Worm (Caenorhabditis elegans) whole organism, L1 larva: ENCODE results near the gene spl-3.

ENCODE experiments used
- C16A3.4 ChIP-seq: fragments of 150-350 bp; optimal IDR thresholded peaks from 2 replicates; lab custom pipeline; 2014; ENCODE audit warnings: missing biosample characterization, missing genetic modification characterization
- C34B4.2 ChIP-seq: sonication (generic microtip); optimal IDR thresholded peaks from 2 replicates; lab custom pipeline; 2017; ENCODE audit warnings: mild to moderate bottlenecking, missing genetic modification characterization, missing compliant biosample characterization
- F16B12.6 ChIP-seq: fragments of 150-350 bp; optimal IDR thresholded peaks from 2 replicates; lab custom pipeline; 2014; ENCODE audit warnings: missing biosample characterization, missing genetic modification characterization
- aha-1 ChIP-seq: fragments of 150-350 bp; optimal IDR thresholded peaks from 2 replicates; lab custom pipeline; 2014; ENCODE audit warnings: missing biosample characterization, missing genetic modification characterization
- alr-1 ChIP-seq: fragments of 200-800 bp; sonication (Bioruptor generic); optimal IDR thresholded peaks from 2 replicates; lab custom pipeline; 2018; ENCODE audit warnings: borderline replicate concordance, mild to moderate bottlenecking, missing genetic modification characterization, missing compliant biosample characterization
- aly-2 ChIP-seq: fragments of 150-350 bp; optimal IDR thresholded peaks from 2 replicates; lab custom pipeline; 2014; ENCODE audit warnings: missing biosample characterization, missing genetic modification characterization
- blmp-1 ChIP-seq: fragments of 150-350 bp; optimal IDR thresholded peaks from 2 replicates; lab custom pipeline; 2014; ENCODE audit warnings: missing biosample characterization, missing genetic modification characterization
- ceh-8 ChIP-seq: fragments of 200-800 bp; sonication (Bioruptor generic); optimal IDR thresholded peaks from 2 replicates; lab custom pipeline; 2018; ENCODE audit warnings: mild to moderate bottlenecking, missing genetic modification characterization, moderate library complexity, missing compliant biosample characterization
- ceh-88 ChIP-seq: fragments of 200-800 bp; sonication (Bioruptor generic); IDR thresholded peaks from 2 replicates; pipeline ENCODE4 v1.3.6; 2022; ENCODE audit warnings: missing genetic modification characterization, missing compliant biosample characterization
- ces-1 ChIP-seq: fragments of 150-350 bp; optimal IDR thresholded peaks from 2 replicates; lab custom pipeline; 2014; ENCODE audit warnings: missing biosample characterization, missing genetic modification reagents, missing genetic modification characterization
- dpl-1 ChIP-seq, 3 experiments: fragments of 150-350 bp in 2 of 3; sonication (generic microtip) in 1 of 3; optimal IDR thresholded peaks; 2 replicates each; lab custom pipeline; 2014 to 2017; ENCODE audit warnings: missing biosample characterization in 3 of 3, missing genetic modification characterization in 3 of 3, missing genetic modification reagents in 3 of 3
- dsc-1 ChIP-seq: sonication (generic microtip); optimal IDR thresholded peaks from 2 replicates; lab custom pipeline; 2016; ENCODE audit warnings: mild to moderate bottlenecking, missing genetic modification characterization, missing compliant biosample characterization
- efl-1 ChIP-seq, 4 experiments: fragments of 150-350 bp; optimal IDR thresholded peaks in 3 of 4; peaks in 1 of 4; 1 replicate in 1 of 4; 2 replicates in 3 of 4; lab custom pipeline; 2014; ENCODE audit warnings: missing biosample characterization in 2 of 4, missing genetic modification characterization in 2 of 4, missing genetic modification reagents in 2 of 4
- elt-3 ChIP-seq, 6 experiments: fragments of 150-350 bp in 1 of 6; sonication (generic microtip); optimal IDR thresholded peaks; 2 replicates each; lab custom pipeline; 2017 to 2018; ENCODE audit warnings: missing biosample characterization in 6 of 6, missing genetic modification characterization in 6 of 6, inconsistent platforms in 1 of 6
- fkh-4 ChIP-seq: sonication (generic microtip); optimal IDR thresholded peaks from 2 replicates; lab custom pipeline; 2016; ENCODE audit warnings: missing compliant biosample characterization, missing genetic modification characterization, borderline replicate concordance
- fkh-8 ChIP-seq: sonication (generic microtip); optimal IDR thresholded peaks from 2 replicates; lab custom pipeline; 2016; ENCODE audit warnings: mild to moderate bottlenecking, missing genetic modification characterization, missing compliant biosample characterization
- grh-1 ChIP-seq: fragments of 200-800 bp; sonication (Bioruptor generic); IDR thresholded peaks from 2 replicates; pipeline ENCODE4 v1.3.6; 2022; ENCODE audit warnings: missing genetic modification reagents, missing genetic modification characterization, missing compliant biosample characterization
- hlh-4 ChIP-seq: sonication (generic microtip); optimal IDR thresholded peaks from 2 replicates; lab custom pipeline; 2016; ENCODE audit warnings: mild to moderate bottlenecking, missing genetic modification characterization, missing compliant biosample characterization
- hpl-2 ChIP-seq: fragments of 150-350 bp; optimal IDR thresholded peaks from 2 replicates; lab custom pipeline; 2014; ENCODE audit warnings: missing biosample characterization, missing genetic modification reagents, missing genetic modification characterization
- irx-1 ChIP-seq: sonication (generic microtip); optimal IDR thresholded peaks from 2 replicates; lab custom pipeline; 2016; ENCODE audit warnings: missing genetic modification characterization, missing compliant biosample characterization
- jun-1 ChIP-seq: fragments of 150-350 bp; optimal IDR thresholded peaks from 2 replicates; lab custom pipeline; 2014; ENCODE audit warnings: missing biosample characterization, missing genetic modification reagents, missing genetic modification characterization
- lin-39 ChIP-seq: fragments of 150-350 bp; optimal IDR thresholded peaks from 2 replicates; lab custom pipeline; 2014; ENCODE audit warnings: missing biosample characterization, missing genetic modification reagents, missing genetic modification characterization
- lir-3 ChIP-seq: sonication (generic microtip); optimal IDR thresholded peaks from 2 replicates; lab custom pipeline; 2016; ENCODE audit warnings: mild to moderate bottlenecking, missing genetic modification characterization, moderate library complexity, missing compliant biosample characterization; ENCODE audit not compliant: poor library complexity
- lsy-2 ChIP-seq, 2 experiments: fragments of 150-350 bp; optimal IDR thresholded peaks; 2 replicates each; lab custom pipeline; 2014; ENCODE audit warnings: missing biosample characterization in 2 of 2, missing genetic modification characterization in 2 of 2
- mab-9 ChIP-seq: fragments of 200-800 bp; sonication (Bioruptor generic); IDR thresholded peaks from 2 replicates; pipeline ENCODE4 v1.3.6; 2022; ENCODE audit warnings: missing genetic modification reagents, missing genetic modification characterization, missing compliant biosample characterization
- mdl-1 ChIP-seq, 2 experiments: fragments of 150-350 bp; optimal IDR thresholded peaks; 2 replicates each; lab custom pipeline; 2014 to 2017; ENCODE audit warnings: missing biosample characterization in 2 of 2, missing genetic modification characterization in 2 of 2, inconsistent platforms in 1 of 2
- mep-1 ChIP-seq: fragments of 150-350 bp; optimal IDR thresholded peaks from 2 replicates; lab custom pipeline; 2014; ENCODE audit warnings: missing biosample characterization, missing genetic modification characterization
- nhr-11 ChIP-seq: fragments of 150-350 bp; optimal IDR thresholded peaks from 2 replicates; lab custom pipeline; 2014; ENCODE audit warnings: missing biosample characterization, missing genetic modification characterization
- nhr-12 ChIP-seq: sonication (generic microtip); optimal IDR thresholded peaks from 2 replicates; lab custom pipeline; 2017; ENCODE audit warnings: missing biosample characterization, missing genetic modification characterization
- nhr-19 ChIP-seq: fragments of 200-800 bp; sonication (Bioruptor generic); conservative IDR thresholded peaks from 2 replicates; pipeline ENCODE4 v1.3.6; 2022; ENCODE audit warnings: missing genetic modification characterization, missing compliant biosample characterization
- nhr-237 ChIP-seq: fragments of 150-350 bp; optimal IDR thresholded peaks from 2 replicates; lab custom pipeline; 2014; ENCODE audit warnings: missing biosample characterization, missing genetic modification characterization
- nhr-28 ChIP-seq: fragments of 150-350 bp; optimal IDR thresholded peaks from 2 replicates; lab custom pipeline; 2014; ENCODE audit warnings: missing biosample characterization, missing genetic modification characterization
- nhr-71 ChIP-seq: sonication (generic microtip); optimal IDR thresholded peaks from 2 replicates; lab custom pipeline; 2016; ENCODE audit warnings: mild to moderate bottlenecking, missing genetic modification characterization, moderate library complexity, missing compliant biosample characterization
- nhr-76 ChIP-seq: sonication (generic microtip); optimal IDR thresholded peaks from 2 replicates; lab custom pipeline; 2017; ENCODE audit warnings: missing biosample characterization, missing genetic modification characterization
- nhr-77 ChIP-seq: fragments of 150-350 bp; optimal IDR thresholded peaks from 2 replicates; lab custom pipeline; 2014; ENCODE audit warnings: missing biosample characterization, missing genetic modification characterization
- nhr-84 ChIP-seq: sonication (generic microtip); optimal IDR thresholded peaks from 2 replicates; lab custom pipeline; 2017; ENCODE audit warnings: missing biosample characterization, missing genetic modification characterization
- nhr-90 ChIP-seq: sonication (generic microtip); optimal IDR thresholded peaks from 2 replicates; lab custom pipeline; 2016; ENCODE audit warnings: mild to moderate bottlenecking, missing genetic modification characterization, missing compliant biosample characterization; ENCODE audit not compliant: poor library complexity
- pag-3 ChIP-seq: sonication (generic microtip); optimal IDR thresholded peaks from 2 replicates; lab custom pipeline; 2017; ENCODE audit warnings: missing genetic modification characterization, mild to moderate bottlenecking, missing compliant biosample characterization, antibody characterized with exemption, borderline replicate concordance; ENCODE audit not compliant: insufficient read depth
- rnt-1 ChIP-seq: sonication (generic microtip); optimal IDR thresholded peaks from 2 replicates; lab custom pipeline; 2016; ENCODE audit warnings: mild to moderate bottlenecking, missing genetic modification characterization, moderate library complexity, missing compliant biosample characterization
- skn-1 ChIP-seq: fragments of 150-350 bp; optimal IDR thresholded peaks from 2 replicates; lab custom pipeline; 2014; ENCODE audit warnings: missing biosample characterization, missing genetic modification characterization
- snpc-4 ChIP-seq: fragments of 150-350 bp; optimal IDR thresholded peaks from 2 replicates; lab custom pipeline; 2014; ENCODE audit warnings: missing biosample characterization, missing genetic modification characterization
- snu-23 ChIP-seq: sonication (generic microtip); optimal IDR thresholded peaks from 2 replicates; lab custom pipeline; 2016; ENCODE audit warnings: missing genetic modification characterization, missing compliant biosample characterization
- sup-37 ChIP-seq: fragments of 200-800 bp; sonication (Bioruptor generic); optimal IDR thresholded peaks from 2 replicates; lab custom pipeline; 2018; ENCODE audit warnings: mild to moderate bottlenecking, missing genetic modification characterization, missing compliant biosample characterization
- swsn-7 ChIP-seq: sonication (generic microtip); optimal IDR thresholded peaks from 2 replicates; lab custom pipeline; 2016; ENCODE audit warnings: missing genetic modification characterization, missing compliant biosample characterization
- tlp-1 ChIP-seq: fragments of 150-350 bp; optimal IDR thresholded peaks from 2 replicates; lab custom pipeline; 2014; ENCODE audit warnings: missing biosample characterization, missing genetic modification characterization
- unc-130 ChIP-seq: fragments of 150-350 bp; optimal IDR thresholded peaks from 2 replicates; lab custom pipeline; 2017; ENCODE audit warnings: missing biosample characterization, missing genetic modification characterization, inconsistent platforms
- unc-62 ChIP-seq: fragments of 150-350 bp; optimal IDR thresholded peaks from 2 replicates; lab custom pipeline; 2014; ENCODE audit warnings: missing biosample characterization, missing genetic modification reagents, missing genetic modification characterization
- vab-15 ChIP-seq: sonication (generic microtip); optimal IDR thresholded peaks from 2 replicates; lab custom pipeline; 2017; ENCODE audit warnings: missing genotype, mild to moderate bottlenecking, missing genetic modification characterization, missing compliant biosample characterization
- xbp-1 ChIP-seq: sonication (generic microtip); optimal IDR thresholded peaks from 2 replicates; lab custom pipeline; 2016; ENCODE audit warnings: missing genetic modification characterization, missing compliant biosample characterization
- ztf-4 ChIP-seq: fragments of 150-350 bp; optimal IDR thresholded peaks from 2 replicates; lab custom pipeline; 2014; ENCODE audit warnings: missing biosample characterization, missing genetic modification characterization

spl-3 gene

ce11 chrIV:1238147-1238546, 45.3 kb downstream of the spl-3 start:
- no peak for TF ChIP-seq mab-9 (GFP tag; lab: Robert Waterston, UW)
- TF ChIP-seq alr-1 (tag; lab: Kevin White, UChicago), result no peak
- TF ChIP-seq mep-1, result no peak
- no peak for TF ChIP-seq nhr-12 (tag; lab: Kevin White, UChicago)
- no peak for TF ChIP-seq rnt-1 (tag; lab: Kevin White, UChicago)
- TF ChIP-seq tlp-1, result no peak
- no peak for TF ChIP-seq xbp-1 (tag; lab: Kevin White, UChicago)
- no peak for TF ChIP-seq nhr-28 (tag; lab: Kevin White, UChicago)
- no peak for TF ChIP-seq lir-3 (tag; lab: Kevin White, UChicago)
- TF ChIP-seq fkh-8 (tag; lab: Kevin White, UChicago), result no peak
- TF ChIP-seq ceh-8 (GFP tag; lab: Kevin White, UChicago), result no peak

ce11 chrIV:1239686-1240085, 46.8 kb downstream of the spl-3 start, which contains the start of gene F38A1.8:
F38A1.8 (minus strand) TSS chrIV:1239852.
- no peak for TF ChIP-seq blmp-1
- no peak for TF ChIP-seq lin-39 (tag; lab: Kevin White, UChicago)
- peak; percentile 94 to 98 for TF ChIP-seq efl-1 (optimal IDR thresholded peaks at IDR 0.05; lab: Kevin White, UChicago)
- TF ChIP-seq efl-1 (GFP tag; optimal IDR thresholded peaks at IDR 0.05 in 1 of 2; lab: Kevin White, UChicago), result peak; percentile 95 to 99
- no peak for TF ChIP-seq nhr-84
- TF ChIP-seq F16B12.6 (tag; lab: Kevin White, UChicago), result peak; percentile 93
- peak in 1 of 2 experiments; percentile 81 for TF ChIP-seq mdl-1 (tag; optimal IDR thresholded peaks at IDR 0.05; lab: Kevin White, UChicago)
- peak in 2 of 6 experiments; percentile 12 to 66 for TF ChIP-seq elt-3 (tag; optimal IDR thresholded peaks at IDR 0.05; lab: Kevin White, UChicago)
- TF ChIP-seq hpl-2 (GFP tag; lab: Kevin White, UChicago), result no peak
- TF ChIP-seq dpl-1 (GFP tag; optimal IDR thresholded peaks at IDR 0.05; lab: Kevin White, UChicago), result peak; percentile 91 to 95 (median 94)
- no peak for TF ChIP-seq vab-15 (tag; lab: Kevin White, UChicago)
- no peak for TF ChIP-seq nhr-76 (tag; lab: Kevin White, UChicago)
- peak; percentile 40 for TF ChIP-seq nhr-90
- TF ChIP-seq nhr-237 (tag; lab: Kevin White, UChicago), result peak; percentile 32
- peak; percentile 25 for TF ChIP-seq irx-1 (tag; lab: Kevin White, UChicago)
- TF ChIP-seq ztf-4 (tag; lab: Kevin White, UChicago), result no peak
- TF ChIP-seq ces-1, result no peak
- no peak for TF ChIP-seq nhr-11 (tag; lab: Kevin White, UChicago)
- TF ChIP-seq nhr-77 (tag; lab: Kevin White, UChicago), result no peak
- TF ChIP-seq mep-1, result peak; percentile 73
- TF ChIP-seq nhr-12 (tag; lab: Kevin White, UChicago), result no peak
- TF ChIP-seq hlh-4 (tag; lab: Kevin White, UChicago), result no peak
- no peak for TF ChIP-seq fkh-8 (tag; lab: Kevin White, UChicago)
- no peak for TF ChIP-seq sup-37 (GFP tag; lab: Kevin White, UChicago)
- TF ChIP-seq lsy-2 (tag; optimal IDR thresholded peaks at IDR 0.05; lab: Kevin White, UChicago), result peak; percentile 78 to 84
- TF ChIP-seq pag-3, result no peak
- no peak for TF ChIP-seq C34B4.2 (tag; lab: Kevin White, UChicago)
- TF ChIP-seq nhr-19 (GFP tag; lab: Robert Waterston, UW), result peak; percentile 57
- no peak for TF ChIP-seq nhr-71 (tag; lab: Kevin White, UChicago)
- no peak for TF ChIP-seq fkh-4 (tag; lab: Kevin White, UChicago)
- peak; percentile 6 for TF ChIP-seq dsc-1
- TF ChIP-seq snu-23, result peak; percentile 74
- peak; percentile 46 for TF ChIP-seq C16A3.4 (tag; lab: Kevin White, UChicago)
- TF ChIP-seq unc-62 (GFP tag; lab: Kevin White, UChicago), result no peak
- TF ChIP-seq grh-1 (GFP tag; lab: Robert Waterston, UW), result peak; percentile 46; the same call in 1 of the 2 replicates
- TF ChIP-seq snpc-4 (tag; lab: Kevin White, UChicago), result no peak
- peak; percentile 36 for TF ChIP-seq skn-1 (tag; lab: Kevin White, UChicago)
- TF ChIP-seq aly-2 (tag; lab: Kevin White, UChicago), result no peak
- TF ChIP-seq jun-1 (tag; lab: Kevin White, UChicago), result peak; percentile 27
- TF ChIP-seq unc-130 (tag; lab: Kevin White, UChicago), result peak; percentile 42
- TF ChIP-seq swsn-7, result peak; percentile 42
- no peak for TF ChIP-seq lir-3 (tag; lab: Kevin White, UChicago)
- TF ChIP-seq rnt-1 (tag; lab: Kevin White, UChicago), result peak; percentile 77
- TF ChIP-seq ceh-88 (GFP tag; lab: Robert Waterston, UW), result no peak
- TF ChIP-seq aha-1 (tag; lab: Kevin White, UChicago), result no peak
